Worm (Caenorhabditis elegans) whole organism, L1 larva: ENCODE measurements around the gene C27B7.7.

Source experiments
- C34B4.2 ChIP-seq: sonication (generic microtip); optimal IDR thresholded peaks from 2 replicates; lab custom pipeline; 2017; ENCODE audit warnings: mild to moderate bottlenecking, missing genetic modification characterization, missing compliant biosample characterization
- aha-1 ChIP-seq: fragments of 150-350 bp; optimal IDR thresholded peaks from 2 replicates; lab custom pipeline; 2014; ENCODE audit warnings: missing biosample characterization, missing genetic modification characterization
- aly-2 ChIP-seq: fragments of 150-350 bp; optimal IDR thresholded peaks from 2 replicates; lab custom pipeline; 2014; ENCODE audit warnings: missing biosample characterization, missing genetic modification characterization
- ceh-8 ChIP-seq: fragments of 200-800 bp; sonication (Bioruptor generic); optimal IDR thresholded peaks from 2 replicates; lab custom pipeline; 2018; ENCODE audit warnings: mild to moderate bottlenecking, missing genetic modification characterization, moderate library complexity, missing compliant biosample characterization
- ceh-82 ChIP-seq, 3 experiments: fragments of 150-350 bp in 1 of 3; sonication (generic microtip) in 2 of 3; optimal IDR thresholded peaks; 2 replicates each; lab custom pipeline; 2014 to 2017; ENCODE audit warnings: missing biosample characterization in 3 of 3, missing genetic modification characterization in 3 of 3
- dpl-1 ChIP-seq, 3 experiments: fragments of 150-350 bp in 2 of 3; sonication (generic microtip) in 1 of 3; optimal IDR thresholded peaks; 2 replicates each; lab custom pipeline; 2014 to 2017; ENCODE audit warnings: missing biosample characterization in 3 of 3, missing genetic modification characterization in 3 of 3, missing genetic modification reagents in 3 of 3
- dsc-1 ChIP-seq: sonication (generic microtip); optimal IDR thresholded peaks from 2 replicates; lab custom pipeline; 2016; ENCODE audit warnings: mild to moderate bottlenecking, missing genetic modification characterization, missing compliant biosample characterization
- efl-3 ChIP-seq: fragments of 200-800 bp; sonication (Bioruptor generic); optimal IDR thresholded peaks from 2 replicates; lab custom pipeline; 2018; ENCODE audit warnings: mild to moderate bottlenecking, missing genetic modification characterization, missing compliant biosample characterization
- egl-13 ChIP-seq: sonication (generic microtip); optimal IDR thresholded peaks from 2 replicates; lab custom pipeline; 2016; ENCODE audit warnings: missing genotype, missing genetic modification reagents, missing genetic modification characterization, missing compliant biosample characterization
- ets-5 ChIP-seq: fragments of 200-800 bp; sonication (Bioruptor generic); IDR thresholded peaks from 2 replicates; pipeline ENCODE4 v1.3.6; 2022; ENCODE audit warnings: missing genetic modification characterization, missing compliant biosample characterization
- fkh-10 ChIP-seq: sonication (generic microtip); optimal IDR thresholded peaks from 2 replicates; lab custom pipeline; 2017; ENCODE audit warnings: missing biosample characterization, missing genetic modification reagents, missing genetic modification characterization
- fkh-8 ChIP-seq: sonication (generic microtip); optimal IDR thresholded peaks from 2 replicates; lab custom pipeline; 2016; ENCODE audit warnings: mild to moderate bottlenecking, missing genetic modification characterization, missing compliant biosample characterization
- grh-1 ChIP-seq: fragments of 200-800 bp; sonication (Bioruptor generic); IDR thresholded peaks from 2 replicates; pipeline ENCODE4 v1.3.6; 2022; ENCODE audit warnings: missing genetic modification reagents, missing genetic modification characterization, missing compliant biosample characterization
- hlh-17 ChIP-seq: fragments of 200-800 bp; sonication (Bioruptor generic); optimal IDR thresholded peaks from 2 replicates; lab custom pipeline; 2018; ENCODE audit warnings: missing genetic modification characterization, mild to moderate bottlenecking, missing compliant biosample characterization, moderate library complexity, borderline replicate concordance
- irx-1 ChIP-seq: sonication (generic microtip); optimal IDR thresholded peaks from 2 replicates; lab custom pipeline; 2016; ENCODE audit warnings: missing genetic modification characterization, missing compliant biosample characterization
- isw-1 ChIP-seq: fragments of 200-800 bp; sonication (Bioruptor generic); IDR thresholded peaks from 2 replicates; pipeline ENCODE4 v1.3.6; 2022; ENCODE audit warnings: missing genetic modification characterization, missing compliant biosample characterization
- jun-1 ChIP-seq: fragments of 150-350 bp; optimal IDR thresholded peaks from 2 replicates; lab custom pipeline; 2014; ENCODE audit warnings: missing biosample characterization, missing genetic modification reagents, missing genetic modification characterization
- lin-13 ChIP-seq: fragments of 150-350 bp; optimal IDR thresholded peaks from 2 replicates; lab custom pipeline; 2014; ENCODE audit warnings: missing biosample characterization, missing genetic modification reagents, missing genetic modification characterization
- lin-14 ChIP-seq: fragments of 200-800 bp; sonication (Bioruptor generic); optimal IDR thresholded peaks from 2 replicates; lab custom pipeline; 2018; ENCODE audit warnings: mild to moderate bottlenecking, missing genetic modification characterization, moderate library complexity, missing compliant biosample characterization
- lin-15B ChIP-seq: fragments of 150-350 bp; sonication (generic microtip); optimal IDR thresholded peaks from 3 replicates; lab custom pipeline; 2014; ENCODE audit warnings: missing biosample characterization, missing genetic modification characterization
- lin-39 ChIP-seq: fragments of 150-350 bp; optimal IDR thresholded peaks from 2 replicates; lab custom pipeline; 2014; ENCODE audit warnings: missing biosample characterization, missing genetic modification reagents, missing genetic modification characterization
- lir-3 ChIP-seq: sonication (generic microtip); optimal IDR thresholded peaks from 2 replicates; lab custom pipeline; 2016; ENCODE audit warnings: mild to moderate bottlenecking, missing genetic modification characterization, moderate library complexity, missing compliant biosample characterization; ENCODE audit not compliant: poor library complexity
- lsy-2 ChIP-seq, 2 experiments: fragments of 150-350 bp; optimal IDR thresholded peaks; 2 replicates each; lab custom pipeline; 2014; ENCODE audit warnings: missing biosample characterization in 2 of 2, missing genetic modification characterization in 2 of 2
- mdl-1 ChIP-seq, 2 experiments: fragments of 150-350 bp; optimal IDR thresholded peaks; 2 replicates each; lab custom pipeline; 2014 to 2017; ENCODE audit warnings: missing biosample characterization in 2 of 2, missing genetic modification characterization in 2 of 2, inconsistent platforms in 1 of 2
- mep-1 ChIP-seq: fragments of 150-350 bp; optimal IDR thresholded peaks from 2 replicates; lab custom pipeline; 2014; ENCODE audit warnings: missing biosample characterization, missing genetic modification characterization
- nhr-11 ChIP-seq: fragments of 150-350 bp; optimal IDR thresholded peaks from 2 replicates; lab custom pipeline; 2014; ENCODE audit warnings: missing biosample characterization, missing genetic modification characterization
- nhr-12 ChIP-seq: sonication (generic microtip); optimal IDR thresholded peaks from 2 replicates; lab custom pipeline; 2017; ENCODE audit warnings: missing biosample characterization, missing genetic modification characterization
- nhr-20 ChIP-seq: sonication (generic microtip); optimal IDR thresholded peaks from 2 replicates; lab custom pipeline; 2016; ENCODE audit warnings: mild to moderate bottlenecking, missing genetic modification characterization, missing compliant biosample characterization
- nhr-28 ChIP-seq: fragments of 150-350 bp; optimal IDR thresholded peaks from 2 replicates; lab custom pipeline; 2014; ENCODE audit warnings: missing biosample characterization, missing genetic modification characterization
- nhr-47 ChIP-seq: sonication (generic microtip); optimal IDR thresholded peaks from 2 replicates; lab custom pipeline; 2016; ENCODE audit warnings: mild to moderate bottlenecking, missing genetic modification characterization, moderate library complexity, missing compliant biosample characterization
- nhr-71 ChIP-seq: sonication (generic microtip); optimal IDR thresholded peaks from 2 replicates; lab custom pipeline; 2016; ENCODE audit warnings: mild to moderate bottlenecking, missing genetic modification characterization, moderate library complexity, missing compliant biosample characterization
- nhr-84 ChIP-seq: sonication (generic microtip); optimal IDR thresholded peaks from 2 replicates; lab custom pipeline; 2017; ENCODE audit warnings: missing biosample characterization, missing genetic modification characterization
- nhr-90 ChIP-seq: sonication (generic microtip); optimal IDR thresholded peaks from 2 replicates; lab custom pipeline; 2016; ENCODE audit warnings: mild to moderate bottlenecking, missing genetic modification characterization, missing compliant biosample characterization; ENCODE audit not compliant: poor library complexity
- pax-3 ChIP-seq: fragments of 200-800 bp; sonication (Bioruptor generic); optimal IDR thresholded peaks from 2 replicates; lab custom pipeline; 2018; ENCODE audit warnings: mild to moderate bottlenecking, missing genetic modification characterization, moderate library complexity, missing compliant biosample characterization
- skn-1 ChIP-seq: fragments of 150-350 bp; optimal IDR thresholded peaks from 2 replicates; lab custom pipeline; 2014; ENCODE audit warnings: missing biosample characterization, missing genetic modification characterization
- snpc-4 ChIP-seq: fragments of 150-350 bp; optimal IDR thresholded peaks from 2 replicates; lab custom pipeline; 2014; ENCODE audit warnings: missing biosample characterization, missing genetic modification characterization
- snu-23 ChIP-seq: sonication (generic microtip); optimal IDR thresholded peaks from 2 replicates; lab custom pipeline; 2016; ENCODE audit warnings: missing genetic modification characterization, missing compliant biosample characterization
- sox-4 ChIP-seq: sonication (generic microtip); optimal IDR thresholded peaks from 2 replicates; lab custom pipeline; 2016; ENCODE audit warnings: missing genetic modification characterization, missing compliant biosample characterization
- sup-37 ChIP-seq: fragments of 200-800 bp; sonication (Bioruptor generic); optimal IDR thresholded peaks from 2 replicates; lab custom pipeline; 2018; ENCODE audit warnings: mild to moderate bottlenecking, missing genetic modification characterization, missing compliant biosample characterization
- tbx-2 ChIP-seq: sonication (generic microtip); optimal IDR thresholded peaks from 2 replicates; lab custom pipeline; 2016; ENCODE audit warnings: missing genetic modification characterization, missing compliant biosample characterization
- tlp-1 ChIP-seq: fragments of 150-350 bp; optimal IDR thresholded peaks from 2 replicates; lab custom pipeline; 2014; ENCODE audit warnings: missing biosample characterization, missing genetic modification characterization
- unc-130 ChIP-seq: fragments of 150-350 bp; optimal IDR thresholded peaks from 2 replicates; lab custom pipeline; 2017; ENCODE audit warnings: missing biosample characterization, missing genetic modification characterization, inconsistent platforms
- unc-30 ChIP-seq: sonication (generic microtip); optimal IDR thresholded peaks from 2 replicates; lab custom pipeline; 2017; ENCODE audit warnings: missing biosample characterization, missing genetic modification characterization
- unc-98 ChIP-seq: fragments of 200-800 bp; sonication (Bioruptor generic); IDR thresholded peaks from 2 replicates; pipeline ENCODE4 v1.3.6; 2022; ENCODE audit warnings: missing genetic modification characterization, missing compliant biosample characterization
- xbp-1 ChIP-seq: sonication (generic microtip); optimal IDR thresholded peaks from 2 replicates; lab custom pipeline; 2016; ENCODE audit warnings: missing genetic modification characterization, missing compliant biosample characterization
- ztf-11 ChIP-seq, 2 experiments: sonication (generic microtip); optimal IDR thresholded peaks; 2 replicates each; lab custom pipeline; 2016 to 2017; ENCODE audit warnings: missing genetic modification characterization in 2 of 2, missing biosample characterization in 1 of 2, missing compliant biosample characterization in 1 of 2

C27B7.7 gene

ce11 chrIV:8929942-8930492 is 23.2 kb downstream of the C27B7.7 start, which contains the start of the genes D1046.18 and slc-25A26:
Gene D1046.18 (plus strand): TSS chrIV:8930242.
Gene slc-25A26 (plus strand): TSS chrIV:8930442.
- TF ChIP-seq nhr-28 (tag; lab: Kevin White, UChicago) (no peak), sup-37 (GFP tag; lab: Kevin White, UChicago) (no peak), nhr-20 (no peak), tlp-1 (tag; lab: Kevin White, UChicago) (no peak), fkh-8 (tag; lab: Kevin White, UChicago) (no peak), lin-14 (GFP tag; lab: Kevin White, UChicago) (no peak), nhr-90 (tag; lab: Kevin White, UChicago) (no peak), lin-39 (tag; lab: Kevin White, UChicago) (no peak), jun-1 (no peak), dsc-1 (tag; lab: Kevin White, UChicago) (no peak), skn-1 (tag; lab: Kevin White, UChicago) (no peak), snu-23 (GFP tag; lab: Kevin White, UChicago) (no peak)
- TF ChIP-seq, all 84 proteins: peak for 0

DNA sequence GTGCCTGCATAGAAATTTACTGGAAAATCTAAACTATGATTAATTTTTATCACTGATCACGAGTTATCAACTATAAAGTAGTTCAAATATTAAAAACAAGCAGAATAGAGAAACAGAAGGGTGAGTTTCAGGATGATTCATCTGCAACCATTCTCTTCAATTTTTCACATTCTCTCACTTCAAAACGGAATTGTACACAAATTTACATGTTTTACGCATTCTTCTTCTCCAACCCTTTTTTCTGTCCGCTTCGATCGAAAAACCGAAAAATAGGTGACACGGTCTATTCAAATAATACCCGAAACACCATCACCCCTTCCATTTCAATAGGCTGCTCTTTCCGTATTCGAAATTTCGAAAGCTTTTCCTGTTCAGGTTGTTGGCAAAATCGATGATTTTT is 26.7 kb downstream of the C27B7.7 start, which contains the start of gene D1046.4:
Gene D1046.4 (plus strand): TSS at position 301 of the 400 bp plus-strand sequence.
- no peak for TF ChIP-seq lin-15B (tag; lab: Kevin White, UChicago)
- TF ChIP-seq nhr-20, result no peak
- no peak for TF ChIP-seq lin-13 (GFP tag; lab: Kevin White, UChicago)
- no peak for TF ChIP-seq nhr-11
- no peak for TF ChIP-seq xbp-1 (tag; lab: Kevin White, UChicago)
- no peak for TF ChIP-seq aha-1 (tag; lab: Kevin White, UChicago)
- no peak for TF ChIP-seq pax-3 (tag; lab: Kevin White, UChicago)
- TF ChIP-seq ets-5 (GFP tag; lab: Robert Waterston, UW), result no peak
- no peak for TF ChIP-seq aly-2
- TF ChIP-seq isw-1 (GFP tag; lab: Robert Waterston, UW), result no peak

- TF ChIP-seq aly-2, result no peak
- no peak for TF ChIP-seq unc-98
- TF ChIP-seq hlh-17 (GFP tag; lab: Kevin White, UChicago), result no peak
- no peak for TF ChIP-seq nhr-20
- peak; percentile 17 for TF ChIP-seq fkh-10 (GFP tag; lab: Kevin White, UChicago)
- TF ChIP-seq unc-30, result no peak
- TF ChIP-seq skn-1 (tag; lab: Kevin White, UChicago), result no peak
- TF ChIP-seq C34B4.2, result no peak
- TF ChIP-seq dpl-1 (GFP tag; optimal IDR thresholded peaks at IDR 0.05; lab: Kevin White, UChicago), result no peak
- peak; percentile 45 for TF ChIP-seq lin-14 (GFP tag; lab: Kevin White, UChicago)
- TF ChIP-seq sox-4 (tag; lab: Kevin White, UChicago), result no peak
- TF ChIP-seq, all 84 proteins: peak for 2
These were observed 36.6 kb downstream of the C27B7.7 start for ce11 chrIV:8943430-8943829.

DNA sequence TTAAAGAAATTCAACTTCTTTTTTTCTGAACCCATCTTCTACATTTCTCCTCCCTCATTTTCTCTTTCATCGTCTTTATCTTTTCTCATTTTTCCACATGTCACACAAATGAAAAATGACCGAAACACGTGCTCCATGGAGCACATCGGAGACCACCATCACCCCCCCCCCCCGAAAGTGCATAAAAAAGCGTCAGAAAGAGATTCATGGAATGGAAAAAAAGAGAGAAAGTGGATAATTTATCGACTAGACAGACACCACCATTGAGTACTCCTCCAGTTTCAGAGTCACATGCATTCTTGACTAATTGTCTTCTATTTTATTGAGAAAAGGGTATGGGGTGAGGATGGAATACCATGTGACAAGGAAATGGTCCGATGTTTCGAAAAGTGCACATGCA is 40.3 kb downstream of the C27B7.7 start:
- no peak for TF ChIP-seq nhr-12 (tag; lab: Kevin White, UChicago)
- TF ChIP-seq xbp-1 (tag; lab: Kevin White, UChicago), result peak; percentile 50
- peak; percentile 32 for TF ChIP-seq irx-1
- peak; percentile 86 for TF ChIP-seq ceh-8 (GFP tag; lab: Kevin White, UChicago)
- peak; percentile 91 for TF ChIP-seq nhr-71 (tag; lab: Kevin White, UChicago)
- TF ChIP-seq grh-1 (GFP tag; lab: Robert Waterston, UW), result no peak
- TF ChIP-seq unc-130 (tag; lab: Kevin White, UChicago), result peak; percentile 30
- peak; percentile 47 for TF ChIP-seq mep-1 (tag; lab: Kevin White, UChicago)
- peak; percentile 20 for TF ChIP-seq lir-3 (tag; lab: Kevin White, UChicago)
- TF ChIP-seq nhr-84 (tag; lab: Kevin White, UChicago), result no peak
- peak; percentile 60 for TF ChIP-seq tbx-2 (tag; lab: Kevin White, UChicago)
- peak; percentile 0 for TF ChIP-seq pax-3 (tag; lab: Kevin White, UChicago)
- TF ChIP-seq lin-39 (tag; lab: Kevin White, UChicago), result peak; percentile 67
- peak; percentile 52 for TF ChIP-seq snu-23 (GFP tag; lab: Kevin White, UChicago)
- TF ChIP-seq mdl-1 (tag; optimal IDR thresholded peaks at IDR 0.05; lab: Kevin White, UChicago), result peak in 1 of 2 experiments; percentile 52
- peak; percentile 20; the same call in 1 of the 2 replicates for TF ChIP-seq isw-1 (GFP tag; lab: Robert Waterston, UW)
- peak in 1 of 3 experiments; percentile 19 for TF ChIP-seq ceh-82 (tag; optimal IDR thresholded peaks at IDR 0.05; lab: Kevin White, UChicago)
- TF ChIP-seq nhr-47 (tag; lab: Kevin White, UChicago), result peak; percentile 69
- TF ChIP-seq efl-3 (GFP tag; lab: Kevin White, UChicago), result no peak
- peak; percentile 50 for TF ChIP-seq snpc-4 (tag; lab: Kevin White, UChicago)
- no peak for TF ChIP-seq unc-30
- peak; percentile 23 for TF ChIP-seq egl-13 (tag; lab: Kevin White, UChicago)
- peak in 1 of 2 experiments; percentile 29 for TF ChIP-seq ztf-11 (tag; optimal IDR thresholded peaks at IDR 0.05; lab: Kevin White, UChicago)
- TF ChIP-seq lsy-2 (tag; optimal IDR thresholded peaks at IDR 0.05; lab: Kevin White, UChicago), result peak; percentile 31 to 62
